Worm (Caenorhabditis elegans) whole organism, L1 larva: ENCODE data around the gene srv-1.

ENCODE experiments used
- aha-1 ChIP-seq: fragments of 150-350 bp; optimal IDR thresholded peaks from 2 replicates; lab custom pipeline; 2014; ENCODE audit warnings: missing biosample characterization, missing genetic modification characterization
- aly-2 ChIP-seq: fragments of 150-350 bp; optimal IDR thresholded peaks from 2 replicates; lab custom pipeline; 2014; ENCODE audit warnings: missing biosample characterization, missing genetic modification characterization
- ama-1 ChIP-seq: fragments of 150-350 bp; optimal IDR thresholded peaks from 2 replicates; lab custom pipeline; 2014
- blmp-1 ChIP-seq: fragments of 150-350 bp; optimal IDR thresholded peaks from 2 replicates; lab custom pipeline; 2014; ENCODE audit warnings: missing biosample characterization, missing genetic modification characterization
- ceh-8 ChIP-seq: fragments of 200-800 bp; sonication (Bioruptor generic); optimal IDR thresholded peaks from 2 replicates; lab custom pipeline; 2018; ENCODE audit warnings: mild to moderate bottlenecking, missing genetic modification characterization, moderate library complexity, missing compliant biosample characterization
- ceh-82 ChIP-seq, 3 experiments: fragments of 150-350 bp in 1 of 3; sonication (generic microtip) in 2 of 3; optimal IDR thresholded peaks; 2 replicates each; lab custom pipeline; 2014 to 2017; ENCODE audit warnings: missing biosample characterization in 3 of 3, missing genetic modification characterization in 3 of 3
- ceh-88 ChIP-seq: fragments of 200-800 bp; sonication (Bioruptor generic); IDR thresholded peaks from 2 replicates; pipeline ENCODE4 v1.3.6; 2022; ENCODE audit warnings: missing genetic modification characterization, missing compliant biosample characterization
- ces-1 ChIP-seq: fragments of 150-350 bp; optimal IDR thresholded peaks from 2 replicates; lab custom pipeline; 2014; ENCODE audit warnings: missing biosample characterization, missing genetic modification reagents, missing genetic modification characterization
- dsc-1 ChIP-seq: sonication (generic microtip); optimal IDR thresholded peaks from 2 replicates; lab custom pipeline; 2016; ENCODE audit warnings: mild to moderate bottlenecking, missing genetic modification characterization, missing compliant biosample characterization
- efl-1 ChIP-seq, 4 experiments: fragments of 150-350 bp; optimal IDR thresholded peaks in 3 of 4; peaks in 1 of 4; 1 replicate in 1 of 4; 2 replicates in 3 of 4; lab custom pipeline; 2014; ENCODE audit warnings: missing biosample characterization in 2 of 4, missing genetic modification characterization in 2 of 4, missing genetic modification reagents in 2 of 4
- efl-3 ChIP-seq: fragments of 200-800 bp; sonication (Bioruptor generic); optimal IDR thresholded peaks from 2 replicates; lab custom pipeline; 2018; ENCODE audit warnings: mild to moderate bottlenecking, missing genetic modification characterization, missing compliant biosample characterization
- elt-2 ChIP-seq: sonication (generic microtip); optimal IDR thresholded peaks from 2 replicates; lab custom pipeline; 2016; ENCODE audit warnings: missing genetic modification characterization, mild to moderate bottlenecking, inconsistent platforms, missing compliant biosample characterization, missing genetic modification reagents
- elt-3 ChIP-seq, 6 experiments: fragments of 150-350 bp in 1 of 6; sonication (generic microtip); optimal IDR thresholded peaks; 2 replicates each; lab custom pipeline; 2017 to 2018; ENCODE audit warnings: missing biosample characterization in 6 of 6, missing genetic modification characterization in 6 of 6, inconsistent platforms in 1 of 6
- ets-5 ChIP-seq: fragments of 200-800 bp; sonication (Bioruptor generic); IDR thresholded peaks from 2 replicates; pipeline ENCODE4 v1.3.6; 2022; ENCODE audit warnings: missing genetic modification characterization, missing compliant biosample characterization
- fkh-4 ChIP-seq: sonication (generic microtip); optimal IDR thresholded peaks from 2 replicates; lab custom pipeline; 2016; ENCODE audit warnings: missing compliant biosample characterization, missing genetic modification characterization, borderline replicate concordance
- fos-1 ChIP-seq: fragments of 150-350 bp; optimal IDR thresholded peaks from 2 replicates; lab custom pipeline; 2014; ENCODE audit warnings: missing biosample characterization, missing genetic modification characterization
- hlh-17 ChIP-seq: fragments of 200-800 bp; sonication (Bioruptor generic); optimal IDR thresholded peaks from 2 replicates; lab custom pipeline; 2018; ENCODE audit warnings: missing genetic modification characterization, mild to moderate bottlenecking, missing compliant biosample characterization, moderate library complexity, borderline replicate concordance
- hlh-4 ChIP-seq: sonication (generic microtip); optimal IDR thresholded peaks from 2 replicates; lab custom pipeline; 2016; ENCODE audit warnings: mild to moderate bottlenecking, missing genetic modification characterization, missing compliant biosample characterization
- hpl-2 ChIP-seq: fragments of 150-350 bp; optimal IDR thresholded peaks from 2 replicates; lab custom pipeline; 2014; ENCODE audit warnings: missing biosample characterization, missing genetic modification reagents, missing genetic modification characterization
- jun-1 ChIP-seq: fragments of 150-350 bp; optimal IDR thresholded peaks from 2 replicates; lab custom pipeline; 2014; ENCODE audit warnings: missing biosample characterization, missing genetic modification reagents, missing genetic modification characterization
- lin-13 ChIP-seq: fragments of 150-350 bp; optimal IDR thresholded peaks from 2 replicates; lab custom pipeline; 2014; ENCODE audit warnings: missing biosample characterization, missing genetic modification reagents, missing genetic modification characterization
- lin-14 ChIP-seq: fragments of 200-800 bp; sonication (Bioruptor generic); optimal IDR thresholded peaks from 2 replicates; lab custom pipeline; 2018; ENCODE audit warnings: mild to moderate bottlenecking, missing genetic modification characterization, moderate library complexity, missing compliant biosample characterization
- lin-15B ChIP-seq: fragments of 150-350 bp; sonication (generic microtip); optimal IDR thresholded peaks from 3 replicates; lab custom pipeline; 2014; ENCODE audit warnings: missing biosample characterization, missing genetic modification characterization
- lin-35 ChIP-seq, 2 experiments: fragments of 150-350 bp; optimal IDR thresholded peaks; 2 replicates each; lab custom pipeline; 2014; ENCODE audit warnings: missing biosample characterization in 2 of 2, missing genetic modification characterization in 2 of 2, missing genetic modification reagents in 2 of 2
- lir-3 ChIP-seq: sonication (generic microtip); optimal IDR thresholded peaks from 2 replicates; lab custom pipeline; 2016; ENCODE audit warnings: mild to moderate bottlenecking, missing genetic modification characterization, moderate library complexity, missing compliant biosample characterization; ENCODE audit not compliant: poor library complexity
- mab-9 ChIP-seq: fragments of 200-800 bp; sonication (Bioruptor generic); IDR thresholded peaks from 2 replicates; pipeline ENCODE4 v1.3.6; 2022; ENCODE audit warnings: missing genetic modification reagents, missing genetic modification characterization, missing compliant biosample characterization
- mef-2 ChIP-seq: fragments of 150-350 bp; optimal IDR thresholded peaks from 2 replicates; lab custom pipeline; 2014; ENCODE audit warnings: missing biosample characterization, missing genetic modification characterization
- mep-1 ChIP-seq: fragments of 150-350 bp; optimal IDR thresholded peaks from 2 replicates; lab custom pipeline; 2014; ENCODE audit warnings: missing biosample characterization, missing genetic modification characterization
- nhr-11 ChIP-seq: fragments of 150-350 bp; optimal IDR thresholded peaks from 2 replicates; lab custom pipeline; 2014; ENCODE audit warnings: missing biosample characterization, missing genetic modification characterization
- nhr-19 ChIP-seq: fragments of 200-800 bp; sonication (Bioruptor generic); conservative IDR thresholded peaks from 2 replicates; pipeline ENCODE4 v1.3.6; 2022; ENCODE audit warnings: missing genetic modification characterization, missing compliant biosample characterization
- nhr-20 ChIP-seq: sonication (generic microtip); optimal IDR thresholded peaks from 2 replicates; lab custom pipeline; 2016; ENCODE audit warnings: mild to moderate bottlenecking, missing genetic modification characterization, missing compliant biosample characterization
- nhr-28 ChIP-seq: fragments of 150-350 bp; optimal IDR thresholded peaks from 2 replicates; lab custom pipeline; 2014; ENCODE audit warnings: missing biosample characterization, missing genetic modification characterization
- nhr-47 ChIP-seq: sonication (generic microtip); optimal IDR thresholded peaks from 2 replicates; lab custom pipeline; 2016; ENCODE audit warnings: mild to moderate bottlenecking, missing genetic modification characterization, moderate library complexity, missing compliant biosample characterization
- nhr-71 ChIP-seq: sonication (generic microtip); optimal IDR thresholded peaks from 2 replicates; lab custom pipeline; 2016; ENCODE audit warnings: mild to moderate bottlenecking, missing genetic modification characterization, moderate library complexity, missing compliant biosample characterization
- nhr-76 ChIP-seq: sonication (generic microtip); optimal IDR thresholded peaks from 2 replicates; lab custom pipeline; 2017; ENCODE audit warnings: missing biosample characterization, missing genetic modification characterization
- nhr-77 ChIP-seq: fragments of 150-350 bp; optimal IDR thresholded peaks from 2 replicates; lab custom pipeline; 2014; ENCODE audit warnings: missing biosample characterization, missing genetic modification characterization
- nhr-85 ChIP-seq: sonication (generic microtip); peaks from one replicate; lab custom pipeline; 2016; ENCODE audit warnings: missing genetic modification characterization, inconsistent platforms, missing compliant biosample characterization
- pag-3 ChIP-seq: sonication (generic microtip); optimal IDR thresholded peaks from 2 replicates; lab custom pipeline; 2017; ENCODE audit warnings: missing genetic modification characterization, mild to moderate bottlenecking, missing compliant biosample characterization, antibody characterized with exemption, borderline replicate concordance; ENCODE audit not compliant: insufficient read depth
- pax-3 ChIP-seq: fragments of 200-800 bp; sonication (Bioruptor generic); optimal IDR thresholded peaks from 2 replicates; lab custom pipeline; 2018; ENCODE audit warnings: mild to moderate bottlenecking, missing genetic modification characterization, moderate library complexity, missing compliant biosample characterization
- pqm-1 ChIP-seq: sonication (generic microtip); optimal IDR thresholded peaks from 3 replicates; lab custom pipeline; 2017; ENCODE audit warnings: missing biosample characterization, missing genetic modification characterization
- rnt-1 ChIP-seq: sonication (generic microtip); optimal IDR thresholded peaks from 2 replicates; lab custom pipeline; 2016; ENCODE audit warnings: mild to moderate bottlenecking, missing genetic modification characterization, moderate library complexity, missing compliant biosample characterization
- skn-1 ChIP-seq: fragments of 150-350 bp; optimal IDR thresholded peaks from 2 replicates; lab custom pipeline; 2014; ENCODE audit warnings: missing biosample characterization, missing genetic modification characterization
- sox-4 ChIP-seq: sonication (generic microtip); optimal IDR thresholded peaks from 2 replicates; lab custom pipeline; 2016; ENCODE audit warnings: missing genetic modification characterization, missing compliant biosample characterization
- sup-37 ChIP-seq: fragments of 200-800 bp; sonication (Bioruptor generic); optimal IDR thresholded peaks from 2 replicates; lab custom pipeline; 2018; ENCODE audit warnings: mild to moderate bottlenecking, missing genetic modification characterization, missing compliant biosample characterization
- swsn-7 ChIP-seq: sonication (generic microtip); optimal IDR thresholded peaks from 2 replicates; lab custom pipeline; 2016; ENCODE audit warnings: missing genetic modification characterization, missing compliant biosample characterization
- tbx-2 ChIP-seq: sonication (generic microtip); optimal IDR thresholded peaks from 2 replicates; lab custom pipeline; 2016; ENCODE audit warnings: missing genetic modification characterization, missing compliant biosample characterization
- tlp-1 ChIP-seq: fragments of 150-350 bp; optimal IDR thresholded peaks from 2 replicates; lab custom pipeline; 2014; ENCODE audit warnings: missing biosample characterization, missing genetic modification characterization
- unc-130 ChIP-seq: fragments of 150-350 bp; optimal IDR thresholded peaks from 2 replicates; lab custom pipeline; 2017; ENCODE audit warnings: missing biosample characterization, missing genetic modification characterization, inconsistent platforms
- unc-30 ChIP-seq: sonication (generic microtip); optimal IDR thresholded peaks from 2 replicates; lab custom pipeline; 2017; ENCODE audit warnings: missing biosample characterization, missing genetic modification characterization
- unc-86 ChIP-seq: sonication (generic microtip); optimal IDR thresholded peaks from 2 replicates; lab custom pipeline; 2016; ENCODE audit warnings: missing genetic modification characterization, missing compliant biosample characterization
- zag-1 ChIP-seq: fragments of 150-350 bp; optimal IDR thresholded peaks from 2 replicates; lab custom pipeline; 2014; ENCODE audit warnings: missing biosample characterization, missing genetic modification characterization
- zip-4 ChIP-seq: fragments of 200-800 bp; sonication (Bioruptor generic); optimal IDR thresholded peaks from 2 replicates; lab custom pipeline; 2018; ENCODE audit warnings: mild to moderate bottlenecking, missing genetic modification characterization, moderate library complexity, missing compliant biosample characterization
- ztf-4 ChIP-seq: fragments of 150-350 bp; optimal IDR thresholded peaks from 2 replicates; lab custom pipeline; 2014; ENCODE audit warnings: missing biosample characterization, missing genetic modification characterization

The srv-1 gene

ce11 chrIII:6895166-6895565 is 45.0 kb downstream of the srv-1 start (continued):
- TF ChIP-seq efl-1 (optimal IDR thresholded peaks at IDR 0.05; lab: Kevin White, UChicago) = peak; percentile 60
- peak; percentile 36 to 95 for TF ChIP-seq efl-1 (GFP tag; optimal IDR thresholded peaks at IDR 0.05 in 1 of 2; lab: Kevin White, UChicago)
- peak; percentile 70 for TF ChIP-seq aly-2 (tag; lab: Kevin White, UChicago)
- TF ChIP-seq ets-5 = no peak
- TF ChIP-seq hlh-17 (GFP tag; lab: Kevin White, UChicago) = no peak
- peak; percentile 87 for TF ChIP-seq nhr-85 (tag; lab: Kevin White, UChicago)
- peak; percentile 79 for TF ChIP-seq fos-1 (tag; lab: Kevin White, UChicago)
- peak; percentile 18 for TF ChIP-seq lin-13 (GFP tag; lab: Kevin White, UChicago)
- TF ChIP-seq unc-86 (tag; lab: Kevin White, UChicago) = no peak
- no peak for TF ChIP-seq mef-2 (tag; lab: Kevin White, UChicago)
- TF ChIP-seq unc-30 (tag; lab: Kevin White, UChicago) = no peak
- TF ChIP-seq nhr-20 (tag; lab: Kevin White, UChicago) = peak; percentile 87
- no peak for TF ChIP-seq tlp-1
- TF ChIP-seq elt-3 (tag; optimal IDR thresholded peaks at IDR 0.05; lab: Kevin White, UChicago) = peak in 5 of 6 experiments; percentile 83 to 95 (median 91)
- TF ChIP-seq aha-1 (tag; lab: Kevin White, UChicago) = no peak
- peak; percentile 51 for TF ChIP-seq ztf-4 (tag; lab: Kevin White, UChicago)
- no peak for TF ChIP-seq lin-15B (tag; lab: Kevin White, UChicago)
- no peak for TF ChIP-seq sup-37 (GFP tag; lab: Kevin White, UChicago)
- TF ChIP-seq nhr-19 = peak; percentile 85
- no peak for TF ChIP-seq zag-1
- TF ChIP-seq nhr-71 (tag; lab: Kevin White, UChicago) = peak; percentile 93
- no peak for TF ChIP-seq ama-1
- TF ChIP-seq lir-3 (tag; lab: Kevin White, UChicago) = peak; percentile 55
- TF ChIP-seq ces-1 (GFP tag; lab: Kevin White, UChicago) = no peak
- no peak for TF ChIP-seq zip-4
- no peak for TF ChIP-seq nhr-28 (tag; lab: Kevin White, UChicago)
- peak; percentile 31 to 67 for TF ChIP-seq lin-35 (GFP tag; optimal IDR thresholded peaks at IDR 0.05; lab: Kevin White, UChicago)
- TF ChIP-seq mab-9 (GFP tag; lab: Robert Waterston, UW) = no peak
- no peak for TF ChIP-seq fkh-4 (tag; lab: Kevin White, UChicago)
- peak; percentile 28 for TF ChIP-seq hpl-2 (GFP tag; lab: Kevin White, UChicago)
- TF ChIP-seq rnt-1 (tag; lab: Kevin White, UChicago) = peak; percentile 81
- no peak for TF ChIP-seq nhr-76 (tag; lab: Kevin White, UChicago)
- no peak for TF ChIP-seq jun-1 (tag; lab: Kevin White, UChicago)
- TF ChIP-seq nhr-47 = peak; percentile 58
- peak; percentile 4 for TF ChIP-seq nhr-11 (tag; lab: Kevin White, UChicago)
- no peak for TF ChIP-seq pag-3 (tag; lab: Kevin White, UChicago)
- no peak for TF ChIP-seq sox-4 (tag; lab: Kevin White, UChicago)
- TF ChIP-seq nhr-77 (tag; lab: Kevin White, UChicago) = peak; percentile 49
- TF ChIP-seq ceh-82 (tag; optimal IDR thresholded peaks at IDR 0.05; lab: Kevin White, UChicago) = peak in 2 of 3 experiments; percentile 10 to 11
- no peak for TF ChIP-seq hlh-4 (tag; lab: Kevin White, UChicago)
- peak; percentile 29 for TF ChIP-seq skn-1 (tag; lab: Kevin White, UChicago)
- peak; percentile 66 for TF ChIP-seq mep-1 (tag; lab: Kevin White, UChicago)
- TF ChIP-seq elt-2 = peak; percentile 69

ce11 chrIII:6895677-6896076 is 45.5 kb downstream of the srv-1 start:
- no peak for TF ChIP-seq aha-1 (tag; lab: Kevin White, UChicago)
- TF ChIP-seq efl-3 (GFP tag; lab: Kevin White, UChicago) = no peak
- no peak for TF ChIP-seq aly-2 (tag; lab: Kevin White, UChicago)
- TF ChIP-seq swsn-7 = no peak
- TF ChIP-seq pqm-1 (tag; lab: Kevin White, UChicago) = no peak
- TF ChIP-seq lir-3 (tag; lab: Kevin White, UChicago) = no peak
- no peak for TF ChIP-seq dsc-1
- TF ChIP-seq unc-130 (tag; lab: Kevin White, UChicago) = no peak
- TF ChIP-seq ceh-8 = no peak
- TF ChIP-seq sox-4 (tag; lab: Kevin White, UChicago) = no peak
- no peak for TF ChIP-seq blmp-1 (tag; lab: Kevin White, UChicago)
- TF ChIP-seq nhr-77 (tag; lab: Kevin White, UChicago) = no peak
- TF ChIP-seq ceh-88 = no peak
- no peak for TF ChIP-seq lin-14 (GFP tag; lab: Kevin White, UChicago)
- TF ChIP-seq pax-3 = no peak
- TF ChIP-seq tbx-2 (tag; lab: Kevin White, UChicago) = no peak
